Fruit fly (Drosophila melanogaster) whole organism, embryonic: ENCODE data around the gene HHEX.
A peak's percentile ranks its signal among the peaks of the same experiment; 100 is the strongest.

Experiments
- Bdp1 ChIP-seq: fragments of 200-800 bp; sonication (Bioruptor generic); optimal IDR thresholded peaks from 3 replicates; lab custom pipeline; 2016; ENCODE audit warnings: missing biosample characterization, missing genetic modification characterization
- Blimp-1 ChIP-seq: fragments of 200-800 bp; sonication (Bioruptor generic); optimal IDR thresholded peaks from 3 replicates; lab custom pipeline; 2018; ENCODE audit warnings: missing biosample characterization, missing genetic modification characterization, mild to moderate bottlenecking, moderate library complexity, missing genetic modification reagents
- CG10267 ChIP-seq: fragments of 200-800 bp; sonication (Bioruptor generic); optimal IDR thresholded peaks from 2 replicates; lab custom pipeline; 2018; ENCODE audit warnings: missing biosample characterization, mild to moderate bottlenecking, missing genetic modification characterization, moderate library complexity
- CG10431 ChIP-seq: fragments of 200-800 bp; sonication (Bioruptor generic); optimal IDR thresholded peaks from 3 replicates; lab custom pipeline; 2018; ENCODE audit warnings: missing biosample characterization, mild to moderate bottlenecking, missing genetic modification characterization
- CG10543 ChIP-seq: fragments of 200-800 bp; sonication (Bioruptor generic); optimal IDR thresholded peaks from 3 replicates; lab custom pipeline; 2017; ENCODE audit warnings: missing biosample characterization, mild to moderate bottlenecking, missing genetic modification characterization, moderate library complexity
- CG11723 ChIP-seq: fragments of 200-800 bp; sonication (Bioruptor generic); optimal IDR thresholded peaks from 2 replicates; lab custom pipeline; 2017; ENCODE audit warnings: missing biosample characterization, mild to moderate bottlenecking, missing genetic modification characterization
- CG14667 ChIP-seq: fragments of 200-800 bp; sonication (Bioruptor generic); IDR thresholded peaks from 2 replicates; pipeline ENCODE4 v1.3.6; 2022; ENCODE audit warnings: missing biosample characterization, missing genetic modification characterization
- CG14860 ChIP-seq: fragments of 200-800 bp; sonication (Bioruptor generic); IDR thresholded peaks from 3 replicates; pipeline ENCODE4 v1.3.6; 2022; ENCODE audit warnings: missing biosample characterization, missing genetic modification characterization; ENCODE audit not compliant: partially characterized antibody
- CG15269 ChIP-seq: fragments of 200-800 bp; sonication (Bioruptor generic); optimal IDR thresholded peaks from 2 replicates; lab custom pipeline; 2018; ENCODE audit warnings: missing biosample characterization, mild to moderate bottlenecking, missing genetic modification characterization, moderate library complexity
- CG1529 ChIP-seq: fragments of 200-800 bp; sonication (Bioruptor generic); optimal IDR thresholded peaks from 3 replicates; lab custom pipeline; 2018; ENCODE audit warnings: missing biosample characterization, missing genetic modification characterization
- CG16863 ChIP-seq: fragments of 200-800 bp; sonication (Bioruptor generic); optimal IDR thresholded peaks from 3 replicates; lab custom pipeline; 2016; ENCODE audit warnings: missing biosample characterization, missing genetic modification characterization
- CG17328 ChIP-seq: fragments of 200-800 bp; sonication (Bioruptor generic); IDR thresholded peaks from 2 replicates; pipeline ENCODE4 v1.3.6; 2022; ENCODE audit warnings: missing biosample characterization, missing genetic modification characterization
- CG1792 ChIP-seq: fragments of 200-800 bp; sonication (Bioruptor generic); optimal IDR thresholded peaks from 2 replicates; lab custom pipeline; 2016; ENCODE audit warnings: missing biosample characterization, missing genetic modification characterization
- CG18476 ChIP-seq: fragments of 200-800 bp; sonication (Bioruptor generic); optimal IDR thresholded peaks from 2 replicates; lab custom pipeline; 2016; ENCODE audit warnings: missing biosample characterization, mild to moderate bottlenecking, missing genetic modification characterization
- CG42726 ChIP-seq: fragments of 200-800 bp; sonication (Bioruptor generic); IDR thresholded peaks from 2 replicates; pipeline ENCODE4 v1.3.6; 2022; ENCODE audit warnings: missing biosample characterization, missing genetic modification characterization; ENCODE audit not compliant: partially characterized antibody
- CG4707 ChIP-seq: fragments of 200-800 bp; sonication (Bioruptor generic); optimal IDR thresholded peaks from 2 replicates; lab custom pipeline; 2018; ENCODE audit warnings: missing biosample characterization, mild to moderate bottlenecking, missing genetic modification characterization, moderate library complexity
- CG7556 ChIP-seq: fragments of 200-800 bp; sonication (Bioruptor generic); optimal IDR thresholded peaks from 2 replicates; lab custom pipeline; 2017; ENCODE audit warnings: missing biosample characterization, mild to moderate bottlenecking, missing genetic modification characterization
- CG8359 ChIP-seq: fragments of 200-800 bp; sonication (Bioruptor generic); optimal IDR thresholded peaks from 2 replicates; lab custom pipeline; 2017; ENCODE audit warnings: missing biosample characterization, mild to moderate bottlenecking, missing genetic modification characterization, borderline replicate concordance
- CG8765 ChIP-seq: fragments of 200-800 bp; sonication (Bioruptor generic); IDR thresholded peaks from 2 replicates; pipeline ENCODE4 v1.3.6; 2022; ENCODE audit warnings: missing biosample characterization, missing genetic modification characterization
- CHES-1-like ChIP-seq: fragments of 200-800 bp; sonication (Bioruptor generic); optimal IDR thresholded peaks from 2 replicates; lab custom pipeline; 2016; ENCODE audit warnings: missing biosample characterization, missing genetic modification characterization
- Camta ChIP-seq: fragments of 200-800 bp; sonication (Bioruptor generic); optimal IDR thresholded peaks from 2 replicates; lab custom pipeline; 2016; ENCODE audit warnings: missing biosample characterization, missing genetic modification characterization
- Chrac-16 ChIP-seq: fragments of 200-800 bp; sonication (Bioruptor generic); optimal IDR thresholded peaks from 3 replicates; lab custom pipeline; 2016; ENCODE audit warnings: missing biosample characterization, missing genetic modification characterization
- CkIIα-i1 ChIP-seq: fragments of 200-800 bp; sonication (Bioruptor generic); IDR thresholded peaks from 2 replicates; pipeline ENCODE4 v1.3.6; 2022; ENCODE audit warnings: missing biosample characterization, missing genetic modification characterization
- Dbx ChIP-seq: fragments of 200-800 bp; sonication (Bioruptor generic); IDR thresholded peaks from 3 replicates; pipeline ENCODE4 v1.3.6; 2022; ENCODE audit warnings: missing biosample characterization, missing genetic modification characterization
- E2f1 ChIP-seq: fragments of 200-800 bp; sonication (Bioruptor generic); IDR thresholded peaks from 2 replicates; pipeline ENCODE4 v1.3.6; 2022; ENCODE audit warnings: missing biosample characterization, missing genetic modification characterization
- H15 ChIP-seq: fragments of 200-800 bp; sonication (Bioruptor generic); IDR thresholded peaks from 3 replicates; pipeline ENCODE4 v1.3.6; 2022; ENCODE audit warnings: missing biosample characterization, missing genetic modification characterization
- HLH54F ChIP-seq: fragments of 200-800 bp; sonication (Bioruptor generic); optimal IDR thresholded peaks from 3 replicates; lab custom pipeline; 2016; ENCODE audit warnings: missing biosample characterization, missing genetic modification characterization
- Hr3 ChIP-seq: fragments of 200-800 bp; sonication (Bioruptor generic); optimal IDR thresholded peaks from 3 replicates; lab custom pipeline; 2016; ENCODE audit warnings: missing biosample characterization, missing genetic modification characterization
- Meics ChIP-seq: fragments of 200-800 bp; sonication (Bioruptor generic); optimal IDR thresholded peaks from 2 replicates; lab custom pipeline; 2017; ENCODE audit warnings: missing biosample characterization, mild to moderate bottlenecking, missing genetic modification characterization
- Opbp ChIP-seq: fragments of 200-800 bp; sonication (Bioruptor generic); IDR thresholded peaks from 3 replicates; pipeline ENCODE4 v1.3.6; 2022; ENCODE audit warnings: missing biosample characterization, missing genetic modification characterization; ENCODE audit not compliant: partially characterized antibody
- Sox100B ChIP-seq: fragments of 200-800 bp; sonication (Bioruptor generic); optimal IDR thresholded peaks from 3 replicates; lab custom pipeline; 2018; ENCODE audit warnings: missing biosample characterization, mild to moderate bottlenecking, missing genetic modification characterization
- Stat92E ChIP-seq, 3 experiments: fragments of >200 bp in 2 of 3; fragments of 200-800 bp in 1 of 3; sonication (Bioruptor generic) in 1 of 3; optimal IDR thresholded peaks; 2 replicates each; lab custom pipeline; 2017 to 2019; ENCODE audit warnings: missing biosample characterization in 3 of 3, missing genetic modification characterization in 3 of 3, mild to moderate bottlenecking in 1 of 3, moderate library complexity in 1 of 3
- Xrp1 ChIP-seq: fragments of 200-800 bp; sonication (Bioruptor generic); IDR thresholded peaks from 2 replicates; pipeline ENCODE4 v1.3.6; 2022; ENCODE audit warnings: missing biosample characterization, missing genetic modification characterization
- ash1 ChIP-seq: fragments of 200-800 bp; sonication (Bioruptor generic); optimal IDR thresholded peaks from 2 replicates; lab custom pipeline; 2018; ENCODE audit warnings: missing biosample characterization, mild to moderate bottlenecking, missing genetic modification characterization
- bcd ChIP-seq: fragments of 200-800 bp; sonication (Bioruptor generic); optimal IDR thresholded peaks from 2 replicates; lab custom pipeline; 2017; ENCODE audit warnings: missing biosample characterization, mild to moderate bottlenecking, missing genetic modification characterization
- dan ChIP-seq: fragments of 200-800 bp; sonication (Bioruptor generic); IDR thresholded peaks from 2 replicates; pipeline ENCODE4 v1.3.6; 2022; ENCODE audit warnings: missing biosample characterization, missing genetic modification characterization
- dm ChIP-seq: fragments of 200-800 bp; sonication (Bioruptor generic); optimal IDR thresholded peaks from 3 replicates; lab custom pipeline; 2016; ENCODE audit warnings: missing biosample characterization, missing genetic modification characterization
- en ChIP-seq: fragments of 200-800 bp; sonication (Bioruptor generic); optimal IDR thresholded peaks from 2 replicates; lab custom pipeline; 2016; ENCODE audit warnings: missing biosample characterization, missing genetic modification characterization
- grau ChIP-seq: fragments of 200-800 bp; optimal IDR thresholded peaks from 3 replicates; lab custom pipeline; 2019; ENCODE audit warnings: missing biosample characterization, mild to moderate bottlenecking, missing genetic modification characterization, moderate library complexity
- gsb-n ChIP-seq: fragments of 200-800 bp; sonication (Bioruptor generic); optimal IDR thresholded peaks from 3 replicates; lab custom pipeline; 2018; ENCODE audit warnings: missing biosample characterization, mild to moderate bottlenecking, missing genetic modification characterization
- her ChIP-seq: fragments of 200-800 bp; sonication (Bioruptor generic); optimal IDR thresholded peaks from 2 replicates; lab custom pipeline; 2016; ENCODE audit warnings: missing biosample characterization, missing genetic modification characterization
- insv ChIP-seq, 2 experiments: fragments of 200-800 bp; sonication (Bioruptor generic); optimal IDR thresholded peaks; 3 replicates each; lab custom pipeline; 2016 to 2018; ENCODE audit warnings: missing biosample characterization in 2 of 2, missing genetic modification characterization in 2 of 2
- nom ChIP-seq: fragments of 200-800 bp; sonication (Bioruptor generic); optimal IDR thresholded peaks from 2 replicates; lab custom pipeline; 2017; ENCODE audit warnings: missing biosample characterization, missing genetic modification characterization, mild to moderate bottlenecking, moderate library complexity, missing genetic modification reagents
- oc ChIP-seq: fragments of 200-800 bp; sonication (Bioruptor generic); optimal IDR thresholded peaks from 2 replicates; lab custom pipeline; 2018; ENCODE audit warnings: missing biosample characterization, mild to moderate bottlenecking, missing genetic modification characterization, moderate library complexity
- org-1 ChIP-seq: fragments of 200-800 bp; sonication (Bioruptor generic); optimal IDR thresholded peaks from 2 replicates; lab custom pipeline; 2017; ENCODE audit warnings: missing biosample characterization, missing genetic modification characterization
- phol ChIP-seq: fragments of 200-800 bp; sonication (Bioruptor generic); optimal IDR thresholded peaks from 3 replicates; lab custom pipeline; 2018; ENCODE audit warnings: missing biosample characterization, mild to moderate bottlenecking, missing genetic modification characterization, moderate library complexity
- shn ChIP-seq: fragments of 200-800 bp; sonication (Bioruptor generic); optimal IDR thresholded peaks from 3 replicates; lab custom pipeline; 2016; ENCODE audit warnings: missing biosample characterization, missing genetic modification characterization
- ssp ChIP-seq: fragments of 200-800 bp; sonication (Bioruptor generic); IDR thresholded peaks from 2 replicates; pipeline ENCODE4 v1.3.6; 2022; ENCODE audit warnings: missing biosample characterization, missing genetic modification characterization
- tio ChIP-seq: fragments of 200-800 bp; sonication (Bioruptor generic); optimal IDR thresholded peaks from 2 replicates; lab custom pipeline; 2017; ENCODE audit warnings: missing biosample characterization, missing genetic modification characterization, inconsistent platforms

The HHEX gene

DNA sequence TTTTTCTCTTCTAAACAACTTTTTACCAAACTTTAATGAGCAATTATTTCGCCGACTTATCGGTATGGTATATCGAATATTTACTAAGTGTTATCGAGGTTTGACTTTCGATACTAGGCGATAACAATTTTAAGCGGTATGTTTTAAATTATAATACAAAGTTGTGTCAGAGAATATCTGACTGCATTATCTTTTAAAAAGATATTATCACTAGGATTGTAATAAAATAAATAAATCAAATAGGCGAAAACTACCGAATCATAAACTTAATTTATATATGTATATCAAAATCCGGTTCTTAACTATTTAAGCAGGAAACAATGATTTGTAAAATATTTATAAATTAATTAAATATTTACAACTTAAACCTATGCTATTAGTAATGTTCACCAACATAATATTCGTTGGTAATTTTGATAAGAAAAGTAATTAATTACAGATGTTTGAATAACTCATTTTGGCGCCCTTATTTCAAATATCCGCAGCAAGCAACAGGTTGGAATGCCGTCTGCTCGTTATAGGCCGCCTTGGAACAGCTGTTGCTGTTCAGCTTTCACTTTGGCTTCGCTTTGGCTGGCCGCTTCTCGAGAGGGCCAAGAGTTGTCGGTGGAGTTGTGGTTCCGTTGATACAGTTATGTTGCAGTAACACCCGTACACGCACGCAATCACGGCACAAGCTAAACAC, 27.3 kb upstream of the HHEX start, which contains the start of the genes Sec15 and rtet (continued):
- TF ChIP-seq CG17328 (GFP tag; lab: Robert Waterston, UW) = peak; percentile 18; the same call in 1 of the 2 replicates
- peak; percentile 67 for TF ChIP-seq CG10543
- peak; percentile 43; the same call in 2 of the 3 replicates for TF ChIP-seq CG14860 (GFP tag; lab: Robert Waterston, UW)
- TF ChIP-seq HLH54F (GFP tag; lab: Kevin White, UChicago) = peak; percentile 40
- peak; percentile 60 for TF ChIP-seq Hr3
- TF ChIP-seq CHES-1-like = peak; percentile 56
- TF ChIP-seq en = no peak
- peak in 1 of 2 experiments; percentile 15 for TF ChIP-seq insv (GFP tag; optimal IDR thresholded peaks at IDR 0.05; lab: Kevin White, UChicago)
- TF ChIP-seq gsb-n (tag; lab: Kevin White, UChicago) = no peak
- no peak for TF ChIP-seq Stat92E (GFP tag; optimal IDR thresholded peaks at IDR 0.05; lab: Kevin White, UChicago)
- no peak for TF ChIP-seq CG14667 (GFP tag; lab: Robert Waterston, UW)
- TF ChIP-seq org-1 (GFP tag; lab: Kevin White, UChicago) = no peak
- TF ChIP-seq Bdp1 (GFP tag; lab: Kevin White, UChicago) = peak; percentile 10
- peak; percentile 60 for TF ChIP-seq CG10267 (tag; lab: Kevin White, UChicago)
- no peak for TF ChIP-seq ssp (GFP tag; lab: Robert Waterston, UW)
- TF ChIP-seq grau (tag; lab: Kevin White, UChicago) = peak; percentile 71
- peak; percentile 89 for TF ChIP-seq Blimp-1 (GFP tag; lab: Kevin White, UChicago)
- peak; percentile 64 for TF ChIP-seq CG18476 (GFP tag; lab: Kevin White, UChicago)
- TF ChIP-seq E2f1 (GFP tag; lab: Robert Waterston, UW) = peak; percentile 46; the same call in 1 of the 2 replicates
- peak; percentile 91 for TF ChIP-seq CG1792 (GFP tag; lab: Kevin White, UChicago)
- no peak for TF ChIP-seq CG8765 (GFP tag; lab: Robert Waterston, UW)
- peak; percentile 62 for TF ChIP-seq Meics (GFP tag; lab: Kevin White, UChicago)
- TF ChIP-seq Camta (GFP tag; lab: Kevin White, UChicago) = no peak
- peak; percentile 37 for TF ChIP-seq nom (GFP tag; lab: Kevin White, UChicago)
- peak; percentile 42 for TF ChIP-seq Opbp (GFP tag; lab: Robert Waterston, UW)
- no peak for TF ChIP-seq Sox100B (GFP tag; lab: Kevin White, UChicago)
- peak; percentile 45 for TF ChIP-seq bcd (GFP tag; lab: Kevin White, UChicago)
- peak; percentile 47 for TF ChIP-seq Chrac-16 (GFP tag; lab: Kevin White, UChicago)
- peak; percentile 91 for TF ChIP-seq phol (tag; lab: Kevin White, UChicago)
- no peak for TF ChIP-seq CG1529 (GFP tag; lab: Kevin White, UChicago)
- TF ChIP-seq shn (GFP tag; lab: Kevin White, UChicago) = no peak
- no peak for TF ChIP-seq CG4707 (GFP tag; lab: Kevin White, UChicago)
- peak; percentile 61; the same call in 1 of the 3 replicates for TF ChIP-seq Dbx (GFP tag; lab: Robert Waterston, UW)
- TF ChIP-seq CG16863 (GFP tag; lab: Kevin White, UChicago) = peak; percentile 65
- no peak for TF ChIP-seq her (GFP tag; lab: Kevin White, UChicago)
- no peak for TF ChIP-seq dan
- peak; percentile 17 for TF ChIP-seq CG7556 (GFP tag; lab: Kevin White, UChicago)
- TF ChIP-seq CG10431 = no peak
- peak; percentile 24 for TF ChIP-seq dm (GFP tag; lab: Kevin White, UChicago)
- peak; percentile 80 for TF ChIP-seq Xrp1 (GFP tag; lab: Robert Waterston, UW)
- no peak for TF ChIP-seq oc (tag; lab: Kevin White, UChicago)
- peak; percentile 60 for TF ChIP-seq CG11723 (GFP tag; lab: Kevin White, UChicago)
- TF ChIP-seq CG42726 (GFP tag; lab: Robert Waterston, UW) = no peak
- no peak for TF ChIP-seq CG8359 (GFP tag; lab: Kevin White, UChicago)
- TF ChIP-seq CG15269 = no peak
- no peak for TF ChIP-seq ash1 (GFP tag; lab: Kevin White, UChicago)
- TF ChIP-seq CkIIα-i1 = no peak
- TF ChIP-seq H15 (GFP tag; lab: Robert Waterston, UW) = peak; percentile 47; the same call in 1 of the 3 replicates
- TF ChIP-seq tio (GFP tag; lab: Kevin White, UChicago) = no peak
